Worm (Caenorhabditis elegans): ENCODE results near the gene T14F9.2.

DNA sequence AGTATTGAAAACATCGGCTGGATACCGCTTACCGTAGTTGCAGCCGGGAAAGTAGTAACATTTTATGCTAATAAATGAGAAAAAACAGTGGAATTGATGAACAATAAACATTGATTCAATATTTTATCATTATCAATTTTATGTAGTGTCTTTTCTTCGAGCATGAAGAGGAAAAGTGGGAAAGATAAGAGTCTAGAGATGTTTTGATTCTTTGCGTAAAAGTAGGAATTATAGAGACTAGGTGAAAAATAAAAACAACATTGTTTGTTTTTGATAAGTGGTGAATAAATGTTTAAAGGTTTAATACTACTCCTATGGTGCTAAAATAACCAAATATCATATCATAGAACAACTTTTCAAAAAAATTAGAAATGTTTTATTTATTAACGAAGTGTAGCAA is 28.3 kb downstream of the T14F9.2 start:
- TF ChIP-seq mdl-1 (tag; optimal IDR thresholded peaks at IDR 0.05) (no peak), duxl-1 (tag; optimal IDR thresholded peaks at IDR 0.05; ENCODE audit: poor library complexity) (no peak), lin-15B (tag; optimal IDR thresholded peaks at IDR 0.05) (no peak), lin-39 (tag; optimal IDR thresholded peaks at IDR 0.05) (no peak)

Data from whole organism, L4 larva.